Fruit fly (Drosophila melanogaster) whole organism, embryonic: Measurements from ENCODE around the gene Oscillin.

Experiments used
- BtbVII ChIP-seq: fragments of 200-800 bp; sonication (Bioruptor generic); optimal IDR thresholded peaks from 3 replicates; lab custom pipeline; 2017; ENCODE audit warnings: missing biosample characterization, mild to moderate bottlenecking, missing genetic modification characterization
- CG10959 ChIP-seq: fragments of 200-800 bp; sonication (Bioruptor generic); IDR thresholded peaks from 2 replicates; pipeline ENCODE4 v1.3.6; 2022; ENCODE audit warnings: missing biosample characterization, missing genetic modification characterization
- CG11247 ChIP-seq: fragments of 200-800 bp; sonication (Bioruptor generic); IDR thresholded peaks from 2 replicates; pipeline ENCODE4 v1.3.6; 2022; ENCODE audit warnings: missing biosample characterization, missing genetic modification characterization
- CG11504 ChIP-seq: fragments of 200-800 bp; sonication (Bioruptor generic); optimal IDR thresholded peaks from 3 replicates; lab custom pipeline; 2019; ENCODE audit warnings: missing biosample characterization, mild to moderate bottlenecking, missing genetic modification characterization, moderate library complexity
- CG11723 ChIP-seq: fragments of 200-800 bp; sonication (Bioruptor generic); optimal IDR thresholded peaks from 2 replicates; lab custom pipeline; 2017; ENCODE audit warnings: missing biosample characterization, mild to moderate bottlenecking, missing genetic modification characterization
- CG12071 ChIP-seq: fragments of 200-800 bp; sonication (Bioruptor generic); optimal IDR thresholded peaks from 3 replicates; lab custom pipeline; 2018; ENCODE audit warnings: missing biosample characterization, mild to moderate bottlenecking, missing genetic modification characterization
- CG12942 ChIP-seq: fragments of 200-800 bp; sonication (Bioruptor generic); optimal IDR thresholded peaks from 3 replicates; lab custom pipeline; 2016; ENCODE audit warnings: missing biosample characterization, missing genetic modification characterization
- CG13123 ChIP-seq: fragments of 200-800 bp; sonication (Bioruptor generic); optimal IDR thresholded peaks from 2 replicates; lab custom pipeline; 2016; ENCODE audit warnings: missing biosample characterization, missing genetic modification characterization
- CG16863 ChIP-seq: fragments of 200-800 bp; sonication (Bioruptor generic); optimal IDR thresholded peaks from 3 replicates; lab custom pipeline; 2016; ENCODE audit warnings: missing biosample characterization, missing genetic modification characterization
- CG17568 ChIP-seq: fragments of 200-800 bp; sonication (Bioruptor generic); optimal IDR thresholded peaks from 2 replicates; lab custom pipeline; 2018; ENCODE audit warnings: missing biosample characterization, mild to moderate bottlenecking, missing genetic modification characterization, moderate library complexity
- CG17802 ChIP-seq: fragments of 200-800 bp; sonication (Bioruptor generic); optimal IDR thresholded peaks from 2 replicates; lab custom pipeline; 2018; ENCODE audit warnings: missing biosample characterization, mild to moderate bottlenecking, missing genetic modification characterization, moderate library complexity
- CG31441 ChIP-seq: fragments of 200-800 bp; sonication (Bioruptor generic); IDR thresholded peaks from 2 replicates; pipeline ENCODE4 v1.3.6; 2022; ENCODE audit warnings: missing biosample characterization, missing genetic modification characterization
- CG3838 ChIP-seq: fragments of 200-800 bp; sonication (Bioruptor generic); optimal IDR thresholded peaks from 3 replicates; lab custom pipeline; 2016; ENCODE audit warnings: missing biosample characterization, missing genetic modification characterization
- CG4707 ChIP-seq: fragments of 200-800 bp; sonication (Bioruptor generic); optimal IDR thresholded peaks from 2 replicates; lab custom pipeline; 2018; ENCODE audit warnings: missing biosample characterization, mild to moderate bottlenecking, missing genetic modification characterization, moderate library complexity
- CoRest ChIP-seq: fragments of 200-800 bp; sonication (Bioruptor generic); optimal IDR thresholded peaks from 3 replicates; lab custom pipeline; 2018; ENCODE audit warnings: missing biosample characterization, mild to moderate bottlenecking, missing genetic modification characterization, moderate library complexity
- E2f2 ChIP-seq: fragments of 200-800 bp; sonication (Bioruptor generic); IDR thresholded peaks from 2 replicates; pipeline ENCODE4 v1.3.6; 2022; ENCODE audit warnings: missing biosample characterization, missing genetic modification characterization
- Eip74EF ChIP-seq, 2 experiments: fragments of 200-800 bp in 1 of 2; fragments of >200 bp in 1 of 2; sonication (Bioruptor generic) in 1 of 2; optimal IDR thresholded peaks; 2 replicates each; lab custom pipeline; 2017 to 2019; ENCODE audit warnings: missing biosample characterization in 2 of 2, missing genetic modification characterization in 2 of 2, mild to moderate bottlenecking in 1 of 2, moderate library complexity in 1 of 2
- MBD-R2 ChIP-seq: fragments of 200-800 bp; sonication (Bioruptor generic); IDR thresholded peaks from 2 replicates; pipeline ENCODE4 v1.3.6; 2022; ENCODE audit warnings: missing biosample characterization, missing genetic modification characterization
- MTF-1 ChIP-seq: fragments of 200-800 bp; sonication (Bioruptor generic); optimal IDR thresholded peaks from 2 replicates; lab custom pipeline; 2018; ENCODE audit warnings: missing biosample characterization, mild to moderate bottlenecking, missing genetic modification characterization, borderline replicate concordance
- Nf-YA ChIP-seq: fragments of 200-800 bp; sonication (Bioruptor generic); IDR thresholded peaks from 2 replicates; pipeline ENCODE4 v1.3.6; 2022; ENCODE audit warnings: missing biosample characterization, missing genetic modification characterization
- Ptx1 ChIP-seq: fragments of 200-800 bp; sonication (Bioruptor generic); IDR thresholded peaks from 2 replicates; pipeline ENCODE4 v1.3.6; 2022; ENCODE audit warnings: missing biosample characterization, missing genetic modification characterization
- Tbp ChIP-seq: fragments of >200 bp; optimal IDR thresholded peaks from 2 replicates; lab custom pipeline; 2018; ENCODE audit warnings: missing biosample characterization, missing genetic modification characterization
- Xrp1 ChIP-seq: fragments of 200-800 bp; sonication (Bioruptor generic); IDR thresholded peaks from 2 replicates; pipeline ENCODE4 v1.3.6; 2022; ENCODE audit warnings: missing biosample characterization, missing genetic modification characterization
- ab ChIP-seq: fragments of 200-800 bp; sonication (Bioruptor generic); optimal IDR thresholded peaks from 2 replicates; lab custom pipeline; 2016; ENCODE audit warnings: missing biosample characterization, missing genetic modification characterization
- al ChIP-seq: fragments of 200-800 bp; sonication (Bioruptor generic); IDR thresholded peaks from 2 replicates; pipeline ENCODE4 v1.3.6; 2022; ENCODE audit warnings: missing biosample characterization, missing genetic modification characterization
- aop ChIP-seq: fragments of 200-800 bp; sonication (Bioruptor generic); IDR thresholded peaks from 2 replicates; pipeline ENCODE4 v1.3.6; 2022; ENCODE audit warnings: missing biosample characterization, missing genetic modification characterization
- croc ChIP-seq: fragments of 200-800 bp; sonication (Bioruptor generic); conservative IDR thresholded peaks from 3 replicates; pipeline ENCODE4 v1.3.6; 2022; ENCODE audit warnings: missing biosample characterization, missing genetic modification characterization
- da ChIP-seq: fragments of 200-800 bp; sonication (Bioruptor generic); optimal IDR thresholded peaks from 2 replicates; lab custom pipeline; 2016; ENCODE audit warnings: missing biosample characterization, missing genetic modification characterization
- dati ChIP-seq: fragments of 200-800 bp; sonication (Bioruptor generic); IDR thresholded peaks from 2 replicates; pipeline ENCODE4 v1.3.6; 2022; ENCODE audit warnings: missing biosample characterization, missing genetic modification characterization
- ems ChIP-seq: fragments of 200-800 bp; sonication (Bioruptor generic); optimal IDR thresholded peaks from 3 replicates; lab custom pipeline; 2016; ENCODE audit warnings: missing biosample characterization, missing genetic modification characterization
- gem ChIP-seq: fragments of 200-800 bp; sonication (Bioruptor generic); optimal IDR thresholded peaks from 2 replicates; lab custom pipeline; 2019; ENCODE audit warnings: missing biosample characterization, mild to moderate bottlenecking, missing genetic modification characterization, moderate library complexity
- ham ChIP-seq: fragments of 200-800 bp; sonication (Bioruptor generic); IDR thresholded peaks from 2 replicates; pipeline ENCODE4 v1.3.6; 2022; ENCODE audit warnings: missing biosample characterization, missing genetic modification characterization
- hkb ChIP-seq, 2 experiments: fragments of 200-800 bp in 1 of 2; fragments of >200 bp in 1 of 2; sonication (Bioruptor generic) in 1 of 2; IDR thresholded peaks in 1 of 2; optimal IDR thresholded peaks in 1 of 2; 2 replicates each; pipeline versions ENCODE4 v1.3.6 to Lab custom; 2017 to 2022; ENCODE audit warnings: missing biosample characterization in 1 of 2, missing genetic modification characterization in 1 of 2
- jing ChIP-seq: fragments of 200-800 bp; sonication (Bioruptor generic); optimal IDR thresholded peaks from 2 replicates; lab custom pipeline; 2018; ENCODE audit warnings: missing biosample characterization, mild to moderate bottlenecking, missing genetic modification characterization
- klu ChIP-seq: fragments of 200-800 bp; sonication (Bioruptor generic); IDR thresholded peaks from 2 replicates; pipeline ENCODE4 v1.3.6; 2022; ENCODE audit warnings: missing biosample characterization, missing genetic modification characterization
- kni ChIP-seq: fragments of 200-800 bp; sonication (Bioruptor generic); optimal IDR thresholded peaks from 3 replicates; lab custom pipeline; 2017; ENCODE audit warnings: mild to moderate bottlenecking, missing biosample characterization, missing genetic modification reagents, missing genetic modification characterization
- nmo ChIP-seq: fragments of 200-800 bp; sonication (Bioruptor generic); optimal IDR thresholded peaks from 2 replicates; lab custom pipeline; 2018; ENCODE audit warnings: missing biosample characterization, mild to moderate bottlenecking, missing genetic modification characterization, moderate library complexity
- nom ChIP-seq: fragments of 200-800 bp; sonication (Bioruptor generic); optimal IDR thresholded peaks from 2 replicates; lab custom pipeline; 2017; ENCODE audit warnings: missing biosample characterization, missing genetic modification characterization, mild to moderate bottlenecking, moderate library complexity, missing genetic modification reagents
- oc ChIP-seq: fragments of 200-800 bp; sonication (Bioruptor generic); optimal IDR thresholded peaks from 2 replicates; lab custom pipeline; 2018; ENCODE audit warnings: missing biosample characterization, mild to moderate bottlenecking, missing genetic modification characterization, moderate library complexity
- phol ChIP-seq: fragments of 200-800 bp; sonication (Bioruptor generic); optimal IDR thresholded peaks from 3 replicates; lab custom pipeline; 2018; ENCODE audit warnings: missing biosample characterization, mild to moderate bottlenecking, missing genetic modification characterization, moderate library complexity
- pita ChIP-seq: fragments of 200-800 bp; sonication (Bioruptor generic); optimal IDR thresholded peaks from 2 replicates; lab custom pipeline; 2017; ENCODE audit warnings: missing biosample characterization, mild to moderate bottlenecking, missing genetic modification characterization
- prd ChIP-seq, 3 experiments: fragments of >200 bp in 2 of 3; fragments of 200-800 bp in 1 of 3; sonication (Bioruptor generic) in 1 of 3; optimal IDR thresholded peaks in 2 of 3; IDR thresholded peaks in 1 of 3; 2 replicates in 2 of 3; 3 replicates in 1 of 3; pipeline versions ENCODE4 v1.3.6 to Lab custom; 2017 to 2022; ENCODE audit warnings: missing biosample characterization in 1 of 3, missing genetic modification characterization in 1 of 3
- ranshi ChIP-seq: fragments of 200-800 bp; sonication (Bioruptor generic); IDR thresholded peaks from 2 replicates; pipeline ENCODE4 v1.3.6; 2022; ENCODE audit warnings: missing biosample characterization, missing genetic modification characterization
- shn ChIP-seq: fragments of 200-800 bp; sonication (Bioruptor generic); optimal IDR thresholded peaks from 3 replicates; lab custom pipeline; 2016; ENCODE audit warnings: missing biosample characterization, missing genetic modification characterization
- slbo ChIP-seq: fragments of 200-800 bp; sonication (Bioruptor generic); IDR thresholded peaks from 2 replicates; pipeline ENCODE4 v1.3.6; 2022; ENCODE audit warnings: missing biosample characterization, missing genetic modification characterization
- trh ChIP-seq: fragments of 200-800 bp; sonication (Bioruptor generic); optimal IDR thresholded peaks from 2 replicates; lab custom pipeline; 2016; ENCODE audit warnings: missing biosample characterization, missing genetic modification characterization
- z ChIP-seq: fragments of 200-800 bp; sonication (Bioruptor generic); IDR thresholded peaks from 3 replicates; pipeline ENCODE4 v1.3.6; 2022; ENCODE audit warnings: missing biosample characterization, missing genetic modification characterization

Oscillin gene

DNA sequence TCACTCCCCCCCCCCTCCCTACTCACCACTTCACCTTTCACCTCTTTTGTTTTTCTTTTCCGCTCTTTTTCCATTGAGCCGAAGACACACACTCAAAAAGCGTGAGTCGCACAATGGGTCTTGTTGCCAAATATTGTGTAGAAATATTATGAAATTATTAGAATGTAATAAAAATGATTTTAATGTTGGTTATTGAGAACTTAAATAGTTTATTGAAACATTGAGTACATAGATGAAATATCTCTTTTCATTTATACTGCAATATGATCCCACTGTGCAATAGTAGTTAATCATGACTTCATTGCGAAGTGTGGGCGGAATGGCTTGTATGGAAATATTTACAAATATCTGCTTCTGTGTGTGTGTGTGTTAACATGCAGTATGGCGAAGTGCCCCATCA, 20.2 kb downstream of the Oscillin start (continued):
- no peak for TF ChIP-seq trh
- TF ChIP-seq pita (GFP tag; lab: Kevin White, UChicago) = no peak
- peak; percentile 41 for TF ChIP-seq gem
- TF ChIP-seq nmo (GFP tag; lab: Kevin White, UChicago) = peak; percentile 5
- no peak for TF ChIP-seq BtbVII (GFP tag; lab: Kevin White, UChicago)
- TF ChIP-seq Tbp (GFP tag; lab: Kevin White, UChicago) = no peak
- TF ChIP-seq CG12942 (GFP tag; lab: Kevin White, UChicago) = no peak
- no peak for TF ChIP-seq nom (GFP tag; lab: Kevin White, UChicago)
- TF ChIP-seq klu (GFP tag; lab: Robert Waterston, UW) = no peak
- no peak for TF ChIP-seq jing (GFP tag; lab: Kevin White, UChicago)
- TF ChIP-seq CG3838 (GFP tag; lab: Kevin White, UChicago) = no peak
- 0 out of 3 replicates have a peak, but pooled peaks have one; percentile 36 for TF ChIP-seq z (GFP tag; lab: Robert Waterston, UW)
- TF ChIP-seq oc = no peak
- TF ChIP-seq CG13123 (GFP tag; lab: Kevin White, UChicago) = no peak
- no peak for TF ChIP-seq CG11247 (GFP tag; lab: Robert Waterston, UW)
- TF ChIP-seq CG16863 (GFP tag; lab: Kevin White, UChicago) = no peak
- no peak for TF ChIP-seq al (GFP tag; lab: Robert Waterston, UW)
- no peak for TF ChIP-seq CoRest (tag; lab: Kevin White, UChicago)
- no peak for TF ChIP-seq ab (GFP tag; lab: Kevin White, UChicago)
- TF ChIP-seq Ptx1 (GFP tag; lab: Robert Waterston, UW) = peak; percentile 59; the same call in 1 of the 2 replicates
- TF ChIP-seq MTF-1 (GFP tag; lab: Kevin White, UChicago) = no peak
- TF ChIP-seq CG11504 (tag; lab: Kevin White, UChicago) = peak; percentile 37
- no peak for TF ChIP-seq Nf-YA (GFP tag; lab: Robert Waterston, UW)
- no peak for TF ChIP-seq CG17568 (GFP tag; lab: Kevin White, UChicago)
- no peak for TF ChIP-seq aop (GFP tag; lab: Robert Waterston, UW)
- TF ChIP-seq CG12071 (GFP tag; lab: Kevin White, UChicago) = no peak
- no peak for TF ChIP-seq CG10959 (GFP tag; lab: Robert Waterston, UW)
- no peak for TF ChIP-seq hkb (optimal IDR thresholded peaks at IDR 0.05; lab: Kevin White, UChicago)
- no peak; the same call in 1 of the 2 replicates for TF ChIP-seq hkb (GFP tag; IDR thresholded peaks at IDR 0.05; lab: Robert Waterston, UW)
- TF ChIP-seq Eip74EF (GFP tag; optimal IDR thresholded peaks at IDR 0.05; lab: Kevin White, UChicago) = no peak
- TF ChIP-seq Xrp1 = peak; percentile 64
- TF ChIP-seq ranshi = peak; percentile 38; the same call in 1 of the 2 replicates
- TF ChIP-seq ems (GFP tag; lab: Kevin White, UChicago) = no peak
- no peak for TF ChIP-seq ham (GFP tag; lab: Robert Waterston, UW)
- TF ChIP-seq CG11723 = no peak
- TF ChIP-seq croc (GFP tag; lab: Robert Waterston, UW) = no peak
- TF ChIP-seq prd (optimal IDR thresholded peaks at IDR 0.05; lab: Kevin White, UChicago) = no peak
- peak; percentile 40; the same call in 1 of the 3 replicates for TF ChIP-seq prd (GFP tag; IDR thresholded peaks at IDR 0.05; lab: Robert Waterston, UW)
- no peak for TF ChIP-seq shn (GFP tag; lab: Kevin White, UChicago)
- peak; percentile 30 for TF ChIP-seq CG4707 (GFP tag; lab: Kevin White, UChicago)
- TF ChIP-seq CG17802 = no peak
- no peak for TF ChIP-seq dati
- no peak for TF ChIP-seq da (GFP tag; lab: Kevin White, UChicago)
- TF ChIP-seq slbo = peak; percentile 45
- 0 out of 2 replicates have a peak, but pooled peaks have one; percentile 11 for TF ChIP-seq CG31441
- no peak for TF ChIP-seq MBD-R2 (GFP tag; lab: Robert Waterston, UW)
- peak; percentile 4 for TF ChIP-seq phol (tag; lab: Kevin White, UChicago)
- TF ChIP-seq E2f2 = no peak; the same call in 1 of the 2 replicates
- no peak for TF ChIP-seq kni (GFP tag; lab: Kevin White, UChicago)
- TF ChIP-seq, all 482 proteins: peak for 32
